Worm (Caenorhabditis elegans): ENCODE measurements around the gene F10C1.8.

ce11 chrII:5748395-5748794, 5.9 kb upstream of the F10C1.8 start:
- TF ChIP-seq ama-1 (optimal IDR thresholded peaks at IDR 0.05) (no peak), ama-1 (GFP tag; optimal IDR thresholded peaks at IDR 0.05) (no peak), ztf-28 (GFP tag; IDR thresholded peaks at IDR 0.05) (no peak)

Data from whole organism, young adult.